Worm (Caenorhabditis elegans) whole organism, young adult: Measurements from ENCODE around the gene tomm-70.

ENCODE experiments used
- K11D2.4 ChIP-seq: fragments of 200-800 bp; sonication (Bioruptor generic); IDR thresholded peaks from 2 replicates; pipeline ENCODE4 v1.3.6; 2022; ENCODE audit warnings: missing genetic modification reagents, missing genetic modification characterization, missing compliant biosample characterization
- ama-1 ChIP-seq, 3 experiments: fragments of 150-350 bp in 1 of 3; sonication (generic microtip) in 2 of 3; optimal IDR thresholded peaks; 2 replicates each; lab custom pipeline; 2014 to 2018; ENCODE audit warnings: missing biosample characterization in 2 of 3, missing genetic modification characterization in 2 of 3, missing genetic modification reagents in 2 of 3
- ceh-40 ChIP-seq: fragments of 200-800 bp; sonication (Bioruptor generic); IDR thresholded peaks from 2 replicates; pipeline ENCODE4 v1.3.6; 2022; ENCODE audit warnings: missing genetic modification characterization, missing compliant biosample characterization
- snpc-1.1 ChIP-seq: sonication (generic microtip); optimal IDR thresholded peaks from 2 replicates; lab custom pipeline; 2017; ENCODE audit warnings: missing genetic modification characterization, mild to moderate bottlenecking, missing compliant biosample characterization, antibody characterized with exemption, moderate library complexity, missing genotype, missing genetic modification reagents; ENCODE audit not compliant: insufficient read depth
- sptf-2 ChIP-seq: fragments of 200-800 bp; sonication (Bioruptor generic); optimal IDR thresholded peaks from 2 replicates; lab custom pipeline; 2018; ENCODE audit warnings: mild to moderate bottlenecking, missing genetic modification characterization, missing compliant biosample characterization

ce11 chrIII:8750606-8751005, 3.9 kb downstream of the tomm-70 start, which contains the start of gene ugtp-1:
- TF ChIP-seq snpc-1.1 (tag; lab: Kevin White, UChicago): no peak
- TF ChIP-seq K11D2.4 (GFP tag; lab: Robert Waterston, UW): no peak
- no peak for TF ChIP-seq ceh-40 (GFP tag; lab: Robert Waterston, UW)
- no peak for TF ChIP-seq sptf-2
- no peak for TF ChIP-seq ama-1 (optimal IDR thresholded peaks at IDR 0.05; lab: Kevin White, UChicago)
- no peak for TF ChIP-seq ama-1 (GFP tag; optimal IDR thresholded peaks at IDR 0.05; lab: Kevin White, UChicago)
